Worm (Caenorhabditis elegans) whole organism, late embryonic: ENCODE data around the gene Y62E10A.19.

Experiments
- C38D4.7 ChIP-seq: fragments of 200-800 bp; sonication (Bioruptor generic); optimal IDR thresholded peaks from 2 replicates; lab custom pipeline; 2018; ENCODE audit warnings: mild to moderate bottlenecking, missing genetic modification characterization, moderate library complexity, missing compliant biosample characterization
- F13H6.1 ChIP-seq: sonication (generic microtip); optimal IDR thresholded peaks from 2 replicates; lab custom pipeline; 2016; ENCODE audit warnings: missing genetic modification characterization, missing compliant biosample characterization
- ceh-14 ChIP-seq: sonication (generic microtip); optimal IDR thresholded peaks from 2 replicates; lab custom pipeline; 2016; ENCODE audit warnings: missing genotype, missing genetic modification characterization, missing compliant biosample characterization
- ceh-18 ChIP-seq: sonication (generic microtip); optimal IDR thresholded peaks from 2 replicates; lab custom pipeline; 2016; ENCODE audit warnings: missing genetic modification characterization, missing compliant biosample characterization
- ceh-22 ChIP-seq: sonication (generic microtip); optimal IDR thresholded peaks from 2 replicates; lab custom pipeline; 2017; ENCODE audit warnings: missing biosample characterization, missing genetic modification characterization
- ceh-24 ChIP-seq: sonication (generic microtip); optimal IDR thresholded peaks from 2 replicates; lab custom pipeline; 2016; ENCODE audit warnings: mild to moderate bottlenecking, missing genetic modification characterization, missing compliant biosample characterization
- ceh-30 ChIP-seq: fragments of 150-350 bp; optimal IDR thresholded peaks from 2 replicates; lab custom pipeline; 2014; ENCODE audit warnings: missing biosample characterization, missing genetic modification characterization
- ceh-31 ChIP-seq: sonication (generic microtip); optimal IDR thresholded peaks from 2 replicates; lab custom pipeline; 2016; ENCODE audit warnings: missing genetic modification characterization, missing compliant biosample characterization
- ceh-34 ChIP-seq: sonication (generic microtip); optimal IDR thresholded peaks from 2 replicates; lab custom pipeline; 2016; ENCODE audit warnings: mild to moderate bottlenecking, missing genetic modification characterization, missing compliant biosample characterization
- ceh-48 ChIP-seq: sonication (generic microtip); optimal IDR thresholded peaks from 2 replicates; lab custom pipeline; 2016; ENCODE audit warnings: missing genetic modification characterization, inconsistent platforms, missing compliant biosample characterization
- ceh-9 ChIP-seq: sonication (generic microtip); optimal IDR thresholded peaks from 2 replicates; lab custom pipeline; 2016; ENCODE audit warnings: mild to moderate bottlenecking, missing genetic modification characterization, inconsistent platforms, missing compliant biosample characterization
- che-1 ChIP-seq: sonication (generic microtip); optimal IDR thresholded peaks from 2 replicates; lab custom pipeline; 2016; ENCODE audit warnings: mild to moderate bottlenecking, missing genetic modification characterization, missing compliant biosample characterization
- dve-1 ChIP-seq: sonication (generic microtip); optimal IDR thresholded peaks from 2 replicates; lab custom pipeline; 2017; ENCODE audit warnings: antibody characterized with exemption, mild to moderate bottlenecking, missing genetic modification characterization, missing compliant biosample characterization
- elt-2 ChIP-seq: sonication (generic microtip); optimal IDR thresholded peaks from 2 replicates; lab custom pipeline; 2016; ENCODE audit warnings: missing genetic modification reagents, missing genetic modification characterization, missing compliant biosample characterization
- ets-4 ChIP-seq: sonication (generic microtip); optimal IDR thresholded peaks from 2 replicates; lab custom pipeline; 2016; ENCODE audit warnings: missing genetic modification characterization, missing compliant biosample characterization
- eyg-1 ChIP-seq: sonication (generic microtip); optimal IDR thresholded peaks from 2 replicates; lab custom pipeline; 2016; ENCODE audit warnings: missing genotype, missing genetic modification characterization, missing compliant biosample characterization
- fkh-6 ChIP-seq: sonication (generic microtip); optimal IDR thresholded peaks from 2 replicates; lab custom pipeline; 2016; ENCODE audit warnings: missing genetic modification characterization, missing compliant biosample characterization
- hlh-15 ChIP-seq: sonication (generic microtip); optimal IDR thresholded peaks from 2 replicates; lab custom pipeline; 2016; ENCODE audit warnings: missing genetic modification characterization, missing compliant biosample characterization
- hlh-6 ChIP-seq: sonication (generic microtip); optimal IDR thresholded peaks from 2 replicates; lab custom pipeline; 2016; ENCODE audit warnings: missing genotype, missing genetic modification characterization, missing compliant biosample characterization
- hlh-8 ChIP-seq: sonication (generic microtip); optimal IDR thresholded peaks from 2 replicates; lab custom pipeline; 2016; ENCODE audit warnings: missing genotype, missing genetic modification characterization, missing compliant biosample characterization
- lim-6 ChIP-seq: sonication (generic microtip); optimal IDR thresholded peaks from 2 replicates; lab custom pipeline; 2016; ENCODE audit warnings: missing genetic modification characterization, missing compliant biosample characterization
- madf-2 ChIP-seq: sonication (generic microtip); optimal IDR thresholded peaks from 2 replicates; lab custom pipeline; 2017; ENCODE audit warnings: missing genetic modification characterization, missing compliant biosample characterization
- pag-3 ChIP-seq: sonication (generic microtip); optimal IDR thresholded peaks from 2 replicates; lab custom pipeline; 2016; ENCODE audit warnings: missing compliant biosample characterization, missing genetic modification characterization, borderline replicate concordance
- pat-9 ChIP-seq: fragments of 200-800 bp; sonication (Bioruptor generic); optimal IDR thresholded peaks from 2 replicates; lab custom pipeline; 2018; ENCODE audit warnings: mild to moderate bottlenecking, missing genetic modification characterization, moderate library complexity, missing compliant biosample characterization
- pax-1 ChIP-seq: fragments of 150-350 bp; optimal IDR thresholded peaks from 2 replicates; lab custom pipeline; 2014; ENCODE audit warnings: missing biosample characterization, missing genetic modification characterization
- ref-2 ChIP-seq: sonication (generic microtip); optimal IDR thresholded peaks from 2 replicates; lab custom pipeline; 2016; ENCODE audit warnings: missing genetic modification characterization, missing compliant biosample characterization
- rnt-1 ChIP-seq: sonication (generic microtip); optimal IDR thresholded peaks from 2 replicates; lab custom pipeline; 2016; ENCODE audit warnings: missing genetic modification characterization, missing compliant biosample characterization
- sdc-2 ChIP-seq: sonication (generic microtip); optimal IDR thresholded peaks from 2 replicates; lab custom pipeline; 2016; ENCODE audit warnings: missing genotype, missing genetic modification characterization, missing compliant biosample characterization
- sox-4 ChIP-seq: sonication (generic microtip); optimal IDR thresholded peaks from 2 replicates; lab custom pipeline; 2017; ENCODE audit warnings: mild to moderate bottlenecking, missing genetic modification characterization, inconsistent platforms, missing compliant biosample characterization
- syd-9 ChIP-seq: sonication (generic microtip); optimal IDR thresholded peaks from 2 replicates; lab custom pipeline; 2016; ENCODE audit warnings: mild to moderate bottlenecking, missing genetic modification characterization, moderate library complexity, missing compliant biosample characterization
- tbx-7 ChIP-seq: sonication (generic microtip); optimal IDR thresholded peaks from 2 replicates; lab custom pipeline; 2016; ENCODE audit warnings: missing genotype, missing genetic modification characterization, missing compliant biosample characterization
- ttx-3 ChIP-seq: sonication (generic microtip); optimal IDR thresholded peaks from 2 replicates; lab custom pipeline; 2016; ENCODE audit warnings: missing genetic modification reagents, missing genetic modification characterization, missing compliant biosample characterization
- unc-55 ChIP-seq: sonication (generic microtip); optimal IDR thresholded peaks from 2 replicates; lab custom pipeline; 2017; ENCODE audit warnings: missing biosample characterization, missing genetic modification reagents, missing genetic modification characterization
- unc-86 ChIP-seq: sonication (generic microtip); optimal IDR thresholded peaks from 2 replicates; lab custom pipeline; 2016; ENCODE audit warnings: missing genetic modification characterization, missing compliant biosample characterization

Gene Y62E10A.19

DNA sequence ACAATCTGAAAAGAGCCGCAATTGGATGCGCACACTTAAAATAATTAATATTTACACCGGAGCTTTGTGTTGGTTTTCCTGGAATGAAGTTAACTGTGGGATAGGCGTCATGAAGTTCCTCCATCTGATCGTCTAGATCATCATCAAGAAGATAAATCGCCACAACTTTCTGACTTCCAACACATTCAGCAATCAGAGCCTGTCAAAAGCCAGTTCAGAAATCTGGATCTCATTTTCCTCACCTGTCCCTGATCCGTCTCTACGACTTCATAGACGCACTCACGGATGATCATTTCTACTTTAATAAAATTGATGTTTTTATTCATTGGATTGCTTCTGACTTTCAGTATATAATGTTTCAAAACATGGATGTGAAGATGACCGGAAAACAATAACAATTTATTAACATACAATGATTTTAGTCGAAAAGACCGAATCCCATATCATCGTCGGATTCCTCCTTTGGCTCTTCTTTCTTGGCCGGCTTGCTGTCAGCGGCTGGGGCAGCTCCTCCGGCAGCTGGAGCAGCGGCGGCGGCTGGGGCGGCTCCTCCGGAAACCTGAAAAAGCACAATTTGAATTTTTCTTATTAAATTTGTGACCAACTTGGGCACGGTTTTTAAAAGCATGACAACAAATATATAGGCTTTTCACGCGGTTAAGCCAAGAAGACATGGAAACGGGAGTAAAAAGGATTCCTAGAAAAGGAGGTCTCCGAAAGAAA lies 38.8 kb downstream of the Y62E10A.19 start, which contains the start of gene agt-1:
agt-1 (minus strand) TSS at position 293 of the 723 bp plus-strand sequence.
- TF ChIP-seq ceh-31 = no peak
- no peak for TF ChIP-seq unc-55 (GFP tag; lab: Kevin White, UChicago)
- TF ChIP-seq ttx-3 (tag; lab: Kevin White, UChicago) = no peak
- TF ChIP-seq pag-3 (tag; lab: Kevin White, UChicago) = no peak
- TF ChIP-seq fkh-6 (tag; lab: Kevin White, UChicago) = no peak
- TF ChIP-seq ceh-9 = no peak
- TF ChIP-seq ceh-14 (tag; lab: Kevin White, UChicago) = no peak
- no peak for TF ChIP-seq elt-2 (tag; lab: Kevin White, UChicago)
- TF ChIP-seq pat-9 = no peak

DNA sequence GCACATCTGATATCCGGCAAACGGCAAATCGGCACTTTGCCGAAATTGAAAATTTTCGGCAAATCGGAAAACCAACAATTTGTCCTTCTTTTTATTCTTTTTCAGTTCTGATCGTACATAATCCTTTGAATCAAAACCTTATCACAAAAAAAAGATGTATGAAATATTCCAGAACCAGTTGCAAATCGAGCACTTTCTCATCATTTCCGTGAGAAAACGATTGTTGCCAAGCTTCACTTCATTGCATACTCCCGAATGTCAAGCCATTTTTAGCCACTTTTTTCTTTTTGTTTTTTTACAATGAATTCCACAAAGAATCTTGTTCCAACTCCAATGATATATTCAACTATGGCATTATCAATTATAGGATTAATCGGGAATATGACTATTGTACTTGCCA lies 43.2 kb downstream of the Y62E10A.19 start, which contains the start of gene srsx-25:
srsx-25 (plus strand) TSS at position 301 of the 400 bp plus-strand sequence.
- TF ChIP-seq sox-4 = no peak
- TF ChIP-seq dve-1 = no peak
- no peak for TF ChIP-seq hlh-15 (tag; lab: Kevin White, UChicago)
- TF ChIP-seq pax-1 (tag; lab: Kevin White, UChicago) = no peak
- no peak for TF ChIP-seq ceh-18 (tag; lab: Kevin White, UChicago)
- TF ChIP-seq C38D4.7 (GFP tag; lab: Kevin White, UChicago) = no peak
- TF ChIP-seq ceh-22 (tag; lab: Kevin White, UChicago) = no peak
- TF ChIP-seq ceh-30 (tag; lab: Kevin White, UChicago) = no peak
- TF ChIP-seq F13H6.1 (tag; lab: Kevin White, UChicago) = no peak
- no peak for TF ChIP-seq sdc-2 (tag; lab: Kevin White, UChicago)
- TF ChIP-seq syd-9 (tag; lab: Kevin White, UChicago) = no peak
- TF ChIP-seq hlh-8 (tag; lab: Kevin White, UChicago) = no peak
- TF ChIP-seq ceh-34 (tag; lab: Kevin White, UChicago) = no peak
- TF ChIP-seq ceh-9 = no peak
- TF ChIP-seq, all 69 proteins: peak for 0

DNA sequence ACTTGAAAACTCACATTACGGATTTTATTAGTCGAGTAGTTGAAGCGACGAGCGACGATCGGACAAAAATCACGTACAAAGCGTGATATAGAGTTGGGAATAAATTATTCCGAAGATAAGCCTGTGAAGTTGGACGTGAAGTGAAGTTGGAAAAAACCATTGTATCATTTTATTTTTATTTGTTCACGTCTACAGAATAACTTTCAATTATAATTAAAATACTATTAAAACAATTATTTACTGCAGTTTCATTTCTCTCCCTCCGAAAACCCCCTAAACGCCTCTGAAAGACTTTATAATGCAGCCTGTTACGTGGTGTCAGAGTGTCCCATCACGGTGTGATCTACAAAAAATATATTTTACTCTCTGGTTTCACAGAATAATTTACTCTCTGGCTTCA lies 48.0 kb downstream of the Y62E10A.19 start, which contains the start of gene Y62E10A.3:
Y62E10A.3 (minus strand) TSS at position 101 of the 400 bp plus-strand sequence.
- TF ChIP-seq rnt-1 (tag; lab: Kevin White, UChicago) (no peak), ets-4 (no peak), hlh-6 (tag; lab: Kevin White, UChicago) (no peak), unc-86 (tag; lab: Kevin White, UChicago) (no peak), ceh-22 (tag; lab: Kevin White, UChicago) (no peak), pax-1 (tag; lab: Kevin White, UChicago) (no peak), hlh-15 (tag; lab: Kevin White, UChicago) (no peak), ceh-9 (no peak), ceh-24 (tag; lab: Kevin White, UChicago) (no peak), eyg-1 (no peak), ref-2 (tag; lab: Kevin White, UChicago) (no peak), che-1 (tag; lab: Kevin White, UChicago) (no peak), madf-2 (tag; lab: Kevin White, UChicago) (no peak), ceh-34 (tag; lab: Kevin White, UChicago) (no peak), C38D4.7 (GFP tag; lab: Kevin White, UChicago) (no peak), lim-6 (tag; lab: Kevin White, UChicago) (no peak), ceh-48 (tag; lab: Kevin White, UChicago) (no peak), tbx-7 (tag; lab: Kevin White, UChicago) (no peak)
- TF ChIP-seq, all 69 proteins: peak for 0

DNA sequence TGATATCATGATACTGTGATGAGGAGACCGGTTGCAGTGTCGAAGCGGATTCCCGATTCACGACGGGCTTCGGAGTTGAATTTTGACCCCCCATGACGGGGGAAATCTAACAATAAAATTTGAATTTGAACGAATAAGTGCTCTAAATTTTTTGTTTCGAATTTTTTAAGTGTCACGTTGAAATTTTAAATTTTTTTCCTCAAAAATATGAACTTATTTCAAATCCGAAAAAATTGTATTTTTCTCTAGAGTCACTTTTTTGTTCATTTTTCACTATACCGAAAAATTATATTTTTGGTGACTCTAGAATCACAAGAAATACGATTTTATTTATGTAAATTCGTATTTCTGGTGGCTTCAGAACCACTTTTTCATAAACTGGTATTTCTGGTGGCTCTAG lies 49.6 kb downstream of the Y62E10A.19 start, which contains the start of gene W02A2.8:
W02A2.8 (minus strand) TSS at position 101 of the 400 bp plus-strand sequence.
- TF ChIP-seq ceh-9 = no peak
- TF ChIP-seq tbx-7 (tag; lab: Kevin White, UChicago) = no peak
- no peak for TF ChIP-seq pag-3 (tag; lab: Kevin White, UChicago)
